Fruit fly (Drosophila melanogaster): ENCODE results near the gene CG13077.

DNA sequence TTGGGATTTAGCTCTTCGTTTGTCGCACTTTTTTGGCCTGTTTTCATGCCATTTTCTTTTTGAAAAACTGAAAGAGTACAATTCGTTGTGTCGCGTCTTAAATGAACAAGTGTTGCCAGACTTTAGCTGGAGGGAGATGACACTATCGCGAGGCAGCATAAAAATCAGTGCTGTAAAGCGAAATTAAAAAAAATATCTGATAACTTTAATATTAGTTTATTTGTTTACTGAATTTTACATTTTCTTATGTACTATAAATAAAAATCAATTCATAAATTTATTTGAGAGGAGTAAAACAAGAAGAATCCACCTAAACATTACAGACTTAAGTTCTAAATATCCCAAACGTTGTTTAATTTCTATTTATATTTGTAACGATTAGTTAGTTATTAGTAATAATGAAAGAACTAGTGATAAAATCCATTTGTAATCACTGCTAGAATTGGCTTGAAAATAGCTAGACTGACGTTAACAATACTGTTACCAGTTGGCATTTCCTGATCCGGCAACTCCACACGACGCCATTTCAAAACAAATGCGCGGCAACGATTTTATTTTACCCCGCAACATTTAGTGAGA is 11.6 kb downstream of the CG13077 start, which contains the start of the genes spi and msb1l:
- no peak for TF ChIP-seq insv (optimal IDR thresholded peaks at IDR 0.05)
- TF ChIP-seq Sin3A (optimal IDR thresholded peaks at IDR 0.05) = no peak
